Worm (Caenorhabditis elegans) whole organism, early embryonic: Measurements from ENCODE around the gene C45G7.4.
A peak's percentile ranks its signal among the peaks of the same experiment; 100 is the strongest.

Experiments used
- B0310.2 ChIP-seq: sonication (generic microtip); optimal IDR thresholded peaks from 2 replicates; lab custom pipeline; 2016; ENCODE audit warnings: mild to moderate bottlenecking, missing genetic modification characterization, missing compliant biosample characterization
- F13C5.2 ChIP-seq: sonication (generic microtip); optimal IDR thresholded peaks from 2 replicates; lab custom pipeline; 2017; ENCODE audit warnings: mild to moderate bottlenecking, missing genetic modification characterization, inconsistent platforms, missing compliant biosample characterization
- ama-1 ChIP-seq: fragments of 150-350 bp; optimal IDR thresholded peaks from 2 replicates; lab custom pipeline; 2014
- ets-7 ChIP-seq: sonication (generic microtip); optimal IDR thresholded peaks from 2 replicates; lab custom pipeline; 2016; ENCODE audit warnings: missing genotype, missing genetic modification characterization, missing compliant biosample characterization
- flt-1 ChIP-seq: fragments of 200-800 bp; sonication (Bioruptor generic); IDR thresholded peaks from 2 replicates; pipeline ENCODE4 v1.3.6; 2022; ENCODE audit warnings: missing genetic modification characterization, missing compliant biosample characterization
- hmbx-1 ChIP-seq: sonication (generic microtip); optimal IDR thresholded peaks from 2 replicates; lab custom pipeline; 2016; ENCODE audit warnings: mild to moderate bottlenecking, missing genetic modification characterization, missing compliant biosample characterization
- hnd-1 ChIP-seq: sonication (generic microtip); optimal IDR thresholded peaks from 2 replicates; lab custom pipeline; 2016; ENCODE audit warnings: missing genetic modification characterization, missing compliant biosample characterization
- scrt-1 ChIP-seq: fragments of 200-800 bp; sonication (Bioruptor generic); IDR thresholded peaks from 2 replicates; pipeline ENCODE4 v1.3.6; 2022; ENCODE audit warnings: missing genetic modification characterization, missing compliant biosample characterization
- sea-1 ChIP-seq: fragments of 200-800 bp; sonication (Bioruptor generic); conservative IDR thresholded peaks from 2 replicates; pipeline ENCODE4 v1.3.6; 2022; ENCODE audit warnings: missing genetic modification characterization, missing compliant biosample characterization
- tbx-11 ChIP-seq: fragments of 200-800 bp; sonication (Bioruptor generic); IDR thresholded peaks from 2 replicates; pipeline ENCODE4 v1.3.6; 2022; ENCODE audit warnings: missing genetic modification characterization, missing compliant biosample characterization
- tbx-37 ChIP-seq: fragments of 200-800 bp; sonication (Bioruptor generic); conservative IDR thresholded peaks from 2 replicates; pipeline ENCODE4 v1.3.6; 2022; ENCODE audit warnings: missing genetic modification reagents, missing genetic modification characterization, missing compliant biosample characterization
- tra-4 ChIP-seq: sonication (generic microtip); optimal IDR thresholded peaks from 2 replicates; lab custom pipeline; 2017; ENCODE audit warnings: missing genetic modification characterization, missing compliant biosample characterization

ce11 chrIV:2390251-2390672 lies 42.5 kb upstream of the C45G7.4 start:
- no peak for TF ChIP-seq scrt-1
- no peak for TF ChIP-seq hnd-1 (tag; lab: Kevin White, UChicago)
- TF ChIP-seq hmbx-1: peak; percentile 14
- TF ChIP-seq sea-1 (GFP tag; lab: Robert Waterston, UW): no peak
- no peak for TF ChIP-seq ets-7 (tag; lab: Kevin White, UChicago)
- no peak for TF ChIP-seq tra-4 (tag; lab: Kevin White, UChicago)
- no peak for TF ChIP-seq ama-1 (lab: Kevin White, UChicago)
- TF ChIP-seq B0310.2 (tag; lab: Kevin White, UChicago): peak; percentile 15
- no peak for TF ChIP-seq tbx-11 (GFP tag; lab: Robert Waterston, UW)
- no peak for TF ChIP-seq tbx-37 (GFP tag; lab: Robert Waterston, UW)
- no peak for TF ChIP-seq flt-1 (GFP tag; lab: Robert Waterston, UW)
- no peak for TF ChIP-seq F13C5.2 (tag; lab: Kevin White, UChicago)
